Worm (Caenorhabditis elegans): ENCODE data around the gene unc-96.

ce11 chrX:637588-637987 is 16.5 kb upstream of the unc-96 start:
- no peak for TF ChIP-seq ztf-29 (GFP tag; IDR thresholded peaks at IDR 0.05)
- no peak for TF ChIP-seq tab-1 (GFP tag; IDR thresholded peaks at IDR 0.05)
- no peak for TF ChIP-seq T22C8.4 (GFP tag; IDR thresholded peaks at IDR 0.05)
